Worm (Caenorhabditis elegans): ENCODE measurements around the gene K10G6.9.

The K10G6.9 gene

ce11 chrII:3958673-3959299 lies 13.3 kb upstream of the K10G6.9 start (continued):
- TF ChIP-seq lin-29 (GFP tag; IDR thresholded peaks at IDR 0.05), result 0 out of 2 replicates have a peak, but pooled peaks have one; percentile 29
- peak; percentile 56 to 81 for TF ChIP-seq lsy-2 (tag; optimal IDR thresholded peaks at IDR 0.05)
- TF ChIP-seq hlh-30 (tag; optimal IDR thresholded peaks at IDR 0.05; ENCODE audit: insufficient read depth), result peak; percentile 95
- TF ChIP-seq mep-1 (tag; optimal IDR thresholded peaks at IDR 0.05), result peak; percentile 78
- TF ChIP-seq egl-27 (tag; optimal IDR thresholded peaks at IDR 0.05), result no peak
- TF ChIP-seq hlh-11 (tag; optimal IDR thresholded peaks at IDR 0.05), result peak; percentile 92
- TF ChIP-seq R02D3.7 (tag; optimal IDR thresholded peaks at IDR 0.05), result no peak
- no peak for TF ChIP-seq F26F4.8 (GFP tag; conservative IDR thresholded peaks at IDR 0.05)
- peak; percentile 64; the same call in 1 of the 2 replicates for TF ChIP-seq ceh-20 (GFP tag; IDR thresholded peaks at IDR 0.05)
- no peak for TF ChIP-seq Y75B8A.6 (GFP tag; IDR thresholded peaks at IDR 0.05)
- TF ChIP-seq T20F7.1 (GFP tag; optimal IDR thresholded peaks at IDR 0.05), result no peak
- TF ChIP-seq skn-1 (tag; optimal IDR thresholded peaks at IDR 0.05), result no peak
- TF ChIP-seq snpc-1.2 (GFP tag; IDR thresholded peaks at IDR 0.05), result no peak
- no peak for TF ChIP-seq fos-1 (tag; optimal IDR thresholded peaks at IDR 0.05)
- TF ChIP-seq zag-1 (tag; optimal IDR thresholded peaks at IDR 0.05), result no peak
- peak; percentile 59 for TF ChIP-seq mxl-3 (GFP tag; optimal IDR thresholded peaks at IDR 0.05)
- TF ChIP-seq ZK546.5 (tag; optimal IDR thresholded peaks at IDR 0.05), result no peak
- no peak for TF ChIP-seq Y5F2A.4 (GFP tag; optimal IDR thresholded peaks at IDR 0.05)
- peak; percentile 14 for TF ChIP-seq jun-1 (tag; optimal IDR thresholded peaks at IDR 0.05)
- 0 out of 2 replicates have a peak, but pooled peaks have one; percentile 29 for TF ChIP-seq vab-7 (GFP tag; IDR thresholded peaks at IDR 0.05)
- no peak for TF ChIP-seq nhr-111 (GFP tag; optimal IDR thresholded peaks at IDR 0.05)
- TF ChIP-seq arid-1 (GFP tag; conservative IDR thresholded peaks at IDR 0.05), result no peak
- TF ChIP-seq cey-2 (tag; optimal IDR thresholded peaks at IDR 0.05; ENCODE audit: borderline replicate concordance, insufficient read depth), result no peak
- TF ChIP-seq dpl-1 (GFP tag; optimal IDR thresholded peaks at IDR 0.05), result peak; percentile 9
- TF ChIP-seq mes-2 (tag; optimal IDR thresholded peaks at IDR 0.05; ENCODE audit: poor library complexity, severe bottlenecking), result peak; percentile 70
- TF ChIP-seq nhr-25 (tag; optimal IDR thresholded peaks at IDR 0.05; ENCODE audit: borderline replicate concordance, insufficient read depth), result no peak
- TF ChIP-seq ces-1 (GFP tag; optimal IDR thresholded peaks at IDR 0.05), result peak; percentile 29
- no peak for TF ChIP-seq zip-11 (GFP tag; IDR thresholded peaks at IDR 0.05)
- TF ChIP-seq php-3 (GFP tag; IDR thresholded peaks at IDR 0.05), result peak; percentile 69
- peak; percentile 91 for TF ChIP-seq dve-1 (tag; optimal IDR thresholded peaks at IDR 0.05; ENCODE audit: insufficient read depth)
- TF ChIP-seq unc-39 (tag; optimal IDR thresholded peaks at IDR 0.05), result no peak
- no peak for TF ChIP-seq ceh-44 (GFP tag; IDR thresholded peaks at IDR 0.05)
- TF ChIP-seq daf-12 (tag; optimal IDR thresholded peaks at IDR 0.05), result no peak
- peak; percentile 28 for TF ChIP-seq duxl-1 (tag; optimal IDR thresholded peaks at IDR 0.05; ENCODE audit: poor library complexity)
- no peak for TF ChIP-seq unc-62 (GFP tag; optimal IDR thresholded peaks at IDR 0.05 in 1 of 2)
- TF ChIP-seq unc-62 (tag; optimal IDR thresholded peaks at IDR 0.05), result no peak
- no peak for TF ChIP-seq zfp-3 (GFP tag; conservative IDR thresholded peaks at IDR 0.05)
- peak; percentile 47 for TF ChIP-seq nhr-10 (tag; optimal IDR thresholded peaks at IDR 0.05)
- TF ChIP-seq dmd-9 (GFP tag; IDR thresholded peaks at IDR 0.05), result no peak
- TF ChIP-seq gei-8 (GFP tag; optimal IDR thresholded peaks at IDR 0.05), result peak; percentile 12
- TF ChIP-seq daf-8 (GFP tag; IDR thresholded peaks at IDR 0.05), result no peak
- no peak for TF ChIP-seq attf-4 (tag; optimal IDR thresholded peaks at IDR 0.05)
- TF ChIP-seq lin-15B (tag; optimal IDR thresholded peaks at IDR 0.05), result no peak
- TF ChIP-seq Y105C5A.15 (GFP tag; IDR thresholded peaks at IDR 0.05), result no peak
- TF ChIP-seq hmg-1.1 (GFP tag; IDR thresholded peaks at IDR 0.05), result peak; percentile 69
- peak; percentile 19; the same call in 1 of the 2 replicates for TF ChIP-seq T26A8.4 (GFP tag; IDR thresholded peaks at IDR 0.05)
- TF ChIP-seq mdl-1 (tag; optimal IDR thresholded peaks at IDR 0.05), result peak; percentile 66 to 97
- TF ChIP-seq nhr-77 (tag; optimal IDR thresholded peaks at IDR 0.05), result peak; percentile 38
- no peak for TF ChIP-seq ceh-28 (tag; optimal IDR thresholded peaks at IDR 0.05)
- no peak for TF ChIP-seq nhr-41 (GFP tag; IDR thresholded peaks at IDR 0.05)
